Fruit fly (Drosophila melanogaster) whole organism, prepupa: ENCODE measurements around the gene CG1299.

Experiments
- OdsH ChIP-seq: fragments of 200-800 bp; sonication (Bioruptor generic); optimal IDR thresholded peaks from 3 replicates; lab custom pipeline; 2016; ENCODE audit warnings: missing biosample characterization, missing genetic modification characterization
- dsx ChIP-seq: fragments of 200-800 bp; optimal IDR thresholded peaks from 3 replicates; lab custom pipeline; 2019; ENCODE audit warnings: missing biosample characterization, mild to moderate bottlenecking, missing genetic modification characterization, moderate library complexity; ENCODE audit not compliant: poor library complexity, severe bottlenecking
- esn ChIP-seq: fragments of 200-800 bp; sonication (Bioruptor generic); optimal IDR thresholded peaks from 2 replicates; lab custom pipeline; 2016; ENCODE audit warnings: missing biosample characterization, mild to moderate bottlenecking, missing genetic modification characterization, moderate library complexity
- fd59A ChIP-seq: fragments of 200-800 bp; sonication (Bioruptor generic); optimal IDR thresholded peaks from 2 replicates; lab custom pipeline; 2017; ENCODE audit warnings: missing biosample characterization, mild to moderate bottlenecking, missing genetic modification characterization, missing genetic modification reagents

- TF ChIP-seq esn (GFP tag; lab: Kevin White, UChicago) (no peak), OdsH (GFP tag; lab: Kevin White, UChicago) (no peak), fd59A (GFP tag; lab: Kevin White, UChicago) (no peak), dsx (GFP tag; lab: Kevin White, UChicago) (no peak)
These were observed 41.4 kb upstream of the CG1299 start for dm6 chr3L:4107120-4107519.
